Fruit fly (Drosophila melanogaster) whole organism, embryonic: ENCODE measurements around the gene CG13766.

Source experiments
- CG10959 ChIP-seq: fragments of 200-800 bp; sonication (Bioruptor generic); IDR thresholded peaks from 2 replicates; pipeline ENCODE4 v1.3.6; 2022; ENCODE audit warnings: missing biosample characterization, missing genetic modification characterization
- CG30431 ChIP-seq: fragments of 200-800 bp; sonication (Bioruptor generic); optimal IDR thresholded peaks from 2 replicates; lab custom pipeline; 2017; ENCODE audit warnings: missing biosample characterization, missing genetic modification characterization
- CG7963 ChIP-seq: fragments of 200-800 bp; sonication (Bioruptor generic); IDR thresholded peaks from 3 replicates; pipeline ENCODE4 v1.3.6; 2022; ENCODE audit warnings: missing biosample characterization, missing genetic modification characterization; ENCODE audit not compliant: partially characterized antibody
- Jarid2 ChIP-seq: fragments of 200-800 bp; sonication (Bioruptor generic); optimal IDR thresholded peaks from 3 replicates; lab custom pipeline; 2017; ENCODE audit warnings: mild to moderate bottlenecking, missing biosample characterization, missing genetic modification reagents, missing genetic modification characterization
- Meics ChIP-seq: fragments of 200-800 bp; sonication (Bioruptor generic); optimal IDR thresholded peaks from 2 replicates; lab custom pipeline; 2017; ENCODE audit warnings: missing biosample characterization, mild to moderate bottlenecking, missing genetic modification characterization
- kah ChIP-seq: fragments of 200-800 bp; sonication (Bioruptor generic); optimal IDR thresholded peaks from 2 replicates; lab custom pipeline; 2018; ENCODE audit warnings: missing biosample characterization, mild to moderate bottlenecking, missing genetic modification characterization
- sens-2 ChIP-seq: fragments of 200-800 bp; sonication (Bioruptor generic); IDR thresholded peaks from 2 replicates; pipeline ENCODE4 v1.3.6; 2022; ENCODE audit warnings: missing biosample characterization, missing genetic modification characterization

DNA sequence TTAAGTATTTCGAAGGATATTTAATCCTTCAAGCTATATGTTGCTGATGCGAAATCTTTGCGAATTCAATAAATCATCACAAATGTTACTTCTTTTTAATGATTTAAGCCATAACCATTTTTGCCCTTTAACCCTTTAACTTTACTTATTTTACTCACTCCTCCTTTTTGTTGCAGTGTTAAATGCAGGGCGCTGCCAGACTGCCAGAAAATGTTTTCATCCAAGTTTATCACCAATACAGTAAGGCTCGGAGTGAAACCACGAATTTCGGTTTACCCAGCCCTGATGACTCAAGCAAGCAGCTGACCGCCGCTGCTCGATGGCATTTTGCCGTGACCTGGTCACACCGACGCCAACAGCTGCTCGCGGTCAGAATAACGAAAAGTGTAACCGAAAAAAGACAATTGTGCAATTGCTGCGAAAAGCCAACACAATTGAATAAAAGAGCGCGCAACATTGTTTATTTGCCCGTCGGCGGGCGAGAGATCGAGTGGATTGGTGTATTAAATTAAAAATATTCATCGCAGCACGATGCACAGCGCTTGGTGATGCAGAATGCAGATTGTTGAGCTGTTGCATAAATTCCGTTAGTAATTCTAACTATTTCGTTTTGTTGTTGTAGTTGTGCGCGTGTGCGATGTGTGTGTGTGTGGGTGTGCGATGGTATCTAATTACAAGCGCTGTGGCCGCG, 44.8 kb upstream of the CG13766 start, which contains the start of gene CG11050:
- TF ChIP-seq Jarid2, result peak; percentile 66
- 0 out of 2 replicates have a peak, but pooled peaks have one; percentile 33 for TF ChIP-seq sens-2 (GFP tag; lab: Robert Waterston, UW)
- no peak for TF ChIP-seq kah (GFP tag; lab: Kevin White, UChicago)
- peak; percentile 21 for TF ChIP-seq CG30431 (GFP tag; lab: Kevin White, UChicago)
- TF ChIP-seq Meics (GFP tag; lab: Kevin White, UChicago), result peak; percentile 79
- TF ChIP-seq CG7963 (GFP tag; lab: Robert Waterston, UW), result no peak; the same call in 2 of the 3 replicates
- peak; percentile 38 for TF ChIP-seq CG10959
